Worm (Caenorhabditis elegans) whole organism, L4/young adult: Measurements from ENCODE around the gene lbp-7.

Experiments used
- dao-5 ChIP-seq: sonication (generic microtip); optimal IDR thresholded peaks from 2 replicates; lab custom pipeline; 2016; ENCODE audit warnings: missing genotype, missing genetic modification characterization, moderate library complexity, missing compliant biosample characterization
- him-1 ChIP-seq: sonication (generic microtip); optimal IDR thresholded peaks from 2 replicates; lab custom pipeline; 2016; ENCODE audit warnings: missing genotype, missing genetic modification reagents, missing genetic modification characterization, missing compliant biosample characterization

DNA sequence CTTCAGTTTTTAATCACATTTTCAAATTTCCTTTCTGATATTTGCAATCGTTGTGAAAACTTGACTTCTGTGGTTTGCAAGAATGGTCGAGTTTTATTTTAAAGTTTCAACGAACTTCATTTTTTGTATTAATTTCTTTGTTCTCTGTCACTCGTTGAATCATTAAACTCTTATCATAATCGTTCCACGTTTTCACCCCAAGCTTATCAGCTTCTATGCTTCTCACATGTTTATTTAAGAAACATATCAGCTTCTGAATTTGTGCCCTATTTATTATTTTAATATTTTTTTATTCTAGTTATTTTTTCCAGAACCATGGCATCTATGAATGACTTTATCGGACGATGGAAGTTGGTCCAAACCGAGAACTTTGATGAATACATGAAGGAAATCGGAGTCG is at the start of gene lbp-7:
- no peak for TF ChIP-seq him-1 (tag; lab: Kevin White, UChicago)
- TF ChIP-seq dao-5 (tag; lab: Kevin White, UChicago) = no peak
